Fruit fly (Drosophila melanogaster): ENCODE data around the gene CG1578.

The CG1578 gene

DNA sequence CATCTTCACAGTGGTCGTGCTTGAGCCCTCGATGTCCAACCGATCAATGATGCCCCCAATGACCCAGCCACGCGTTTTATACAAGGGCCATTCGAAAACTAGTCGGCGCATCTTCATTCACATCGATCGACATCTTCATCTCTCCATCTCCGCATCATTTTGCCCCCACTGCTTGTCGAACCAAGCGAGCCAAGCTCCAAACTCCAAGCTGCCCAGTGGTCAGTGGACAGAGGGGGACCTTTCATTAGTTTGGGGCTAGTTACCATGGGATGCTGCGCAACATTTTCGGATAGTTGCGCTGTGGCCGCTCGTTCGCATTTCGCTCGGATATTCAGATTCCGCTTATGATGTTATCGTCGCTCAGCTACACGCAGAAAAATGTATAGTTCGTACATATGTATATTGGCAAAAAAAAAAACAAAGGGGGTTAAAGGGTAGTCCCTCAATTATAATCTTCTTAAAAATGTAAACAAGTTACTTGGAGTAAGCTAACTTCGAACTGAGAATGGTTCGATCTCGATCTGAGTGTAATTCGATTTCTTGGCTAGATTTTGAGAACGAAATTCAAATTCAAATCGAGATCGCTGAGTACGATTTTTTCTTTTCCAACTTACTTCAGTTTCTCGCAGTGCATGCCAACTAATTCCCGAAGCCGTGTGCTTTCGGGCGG, 29.8 kb upstream of the CG1578 start, which contains the start of gene CG15740 (continued):
- TF ChIP-seq dmrt99B (tag; optimal IDR thresholded peaks at IDR 0.05) = peak; percentile 79
- no peak for TF ChIP-seq CG2116 (GFP tag; optimal IDR thresholded peaks at IDR 0.05)
- no peak for TF ChIP-seq CG4707 (GFP tag; optimal IDR thresholded peaks at IDR 0.05)
- TF ChIP-seq CG1024 (GFP tag; IDR thresholded peaks at IDR 0.05) = 0 out of 2 replicates have a peak, but pooled peaks have one; percentile 16
- TF ChIP-seq CG10274 (GFP tag; optimal IDR thresholded peaks at IDR 0.05) = no peak
- no peak for TF ChIP-seq Hr39 (optimal IDR thresholded peaks at IDR 0.05)
- peak; percentile 38 for TF ChIP-seq CG13424 (tag; optimal IDR thresholded peaks at IDR 0.05)
- TF ChIP-seq Ptx1 (GFP tag; IDR thresholded peaks at IDR 0.05) = peak; percentile 78
- TF ChIP-seq usp (GFP tag; optimal IDR thresholded peaks at IDR 0.05) = no peak
- TF ChIP-seq CG9797 (GFP tag; optimal IDR thresholded peaks at IDR 0.05) = no peak
- TF ChIP-seq CG10267 (tag; optimal IDR thresholded peaks at IDR 0.05) = no peak
- peak; percentile 58 for TF ChIP-seq Sox100B (GFP tag; optimal IDR thresholded peaks at IDR 0.05)
- peak; percentile 25 for TF ChIP-seq jing (GFP tag; optimal IDR thresholded peaks at IDR 0.05)
- TF ChIP-seq CG8478 (optimal IDR thresholded peaks at IDR 0.05) = no peak
- no peak for TF ChIP-seq zf30C (GFP tag; optimal IDR thresholded peaks at IDR 0.05)
- peak; percentile 29; the same call in 2 of the 3 replicates for TF ChIP-seq CG14050 (GFP tag; IDR thresholded peaks at IDR 0.05)
- no peak for TF ChIP-seq hkb (optimal IDR thresholded peaks at IDR 0.05)
- peak; percentile 77 for TF ChIP-seq hkb (GFP tag; IDR thresholded peaks at IDR 0.05)
- no peak for TF ChIP-seq CG12071 (GFP tag; optimal IDR thresholded peaks at IDR 0.05)
- 0 out of 2 replicates have a peak, but pooled peaks have one; percentile 44 for TF ChIP-seq E2f1 (GFP tag; IDR thresholded peaks at IDR 0.05)
- no peak for TF ChIP-seq CG3065 (GFP tag; optimal IDR thresholded peaks at IDR 0.05)
- no peak for TF ChIP-seq CG42726 (GFP tag; IDR thresholded peaks at IDR 0.05; ENCODE audit: partially characterized antibody)
- no peak for TF ChIP-seq Side (GFP tag; optimal IDR thresholded peaks at IDR 0.05)
- TF ChIP-seq CG14667 (GFP tag; IDR thresholded peaks at IDR 0.05) = peak; percentile 35; the same call in 1 of the 2 replicates
- no peak for TF ChIP-seq CG15011 (GFP tag; optimal IDR thresholded peaks at IDR 0.05)
- TF ChIP-seq da (GFP tag; optimal IDR thresholded peaks at IDR 0.05) = no peak
- TF ChIP-seq CG18262 (tag; optimal IDR thresholded peaks at IDR 0.05) = no peak
- TF ChIP-seq ci (GFP tag; IDR thresholded peaks at IDR 0.05) = peak; percentile 62; the same call in 1 of the 3 replicates
- no peak for TF ChIP-seq CG2875 (GFP tag; optimal IDR thresholded peaks at IDR 0.05)
- no peak for TF ChIP-seq NFAT (GFP tag; IDR thresholded peaks at IDR 0.05)
- peak; percentile 63 for TF ChIP-seq Aef1 (GFP tag; IDR thresholded peaks at IDR 0.05)
- TF ChIP-seq Camta (GFP tag; optimal IDR thresholded peaks at IDR 0.05) = peak; percentile 46
- TF ChIP-seq CG2199 (GFP tag; IDR thresholded peaks at IDR 0.05) = no peak
- TF ChIP-seq zen2 (GFP tag; IDR thresholded peaks at IDR 0.05; ENCODE audit: partially characterized antibody) = no peak
- no peak for TF ChIP-seq onecut (GFP tag; IDR thresholded peaks at IDR 0.05)
- TF ChIP-seq bigmax (GFP tag; optimal IDR thresholded peaks at IDR 0.05) = no peak
- no peak for TF ChIP-seq aop (GFP tag; IDR thresholded peaks at IDR 0.05)
- TF ChIP-seq wdn (GFP tag; IDR thresholded peaks at IDR 0.05) = 0 out of 2 replicates have a peak, but pooled peaks have one; percentile 10
- no peak; the same call in 1 of the 2 replicates for TF ChIP-seq dati (GFP tag; IDR thresholded peaks at IDR 0.05)
- TF ChIP-seq unc-4 (GFP tag; IDR thresholded peaks at IDR 0.05; ENCODE audit: partially characterized antibody) = no peak
- TF ChIP-seq crol (GFP tag; IDR thresholded peaks at IDR 0.05) = 0 out of 2 replicates have a peak, but pooled peaks have one; percentile 23
- TF ChIP-seq B-H2 (GFP tag; optimal IDR thresholded peaks at IDR 0.05) = no peak
- no peak for TF ChIP-seq Mrtf (GFP tag; IDR thresholded peaks at IDR 0.05)
- TF ChIP-seq Dip3 (GFP tag; optimal IDR thresholded peaks at IDR 0.05) = no peak
- no peak for TF ChIP-seq CG11085 (GFP tag; IDR thresholded peaks at IDR 0.05)
- no peak for TF ChIP-seq ash1 (GFP tag; optimal IDR thresholded peaks at IDR 0.05)
- no peak for TF ChIP-seq Hand (GFP tag; optimal IDR thresholded peaks at IDR 0.05)
- peak; percentile 50; the same call in 1 of the 2 replicates for TF ChIP-seq Nf-YA (GFP tag; IDR thresholded peaks at IDR 0.05)
- TF ChIP-seq ken (GFP tag; IDR thresholded peaks at IDR 0.05) = no peak; the same call in 2 of the 3 replicates
- no peak for TF ChIP-seq Dek (tag; optimal IDR thresholded peaks at IDR 0.05)
- TF ChIP-seq Optix (GFP tag; IDR thresholded peaks at IDR 0.05) = peak; percentile 54; the same call in 1 of the 3 replicates

Data from whole organism, embryonic.